Fruit fly (Drosophila melanogaster) whole organism, wandering third instar larva: ENCODE results near the gene CG15731.

Experiments used
- Abd-B ChIP-seq: fragments of >200 bp; optimal IDR thresholded peaks from 2 replicates; lab custom pipeline; 2017; ENCODE audit warnings: missing biosample characterization, missing genetic modification characterization
- CG32264 ChIP-seq: fragments of 200-800 bp; sonication (Bioruptor generic); optimal IDR thresholded peaks from 2 replicates; lab custom pipeline; 2016; ENCODE audit warnings: missing biosample characterization, missing genetic modification characterization
- CrebA ChIP-seq: fragments of 200-800 bp; sonication (Bioruptor generic); optimal IDR thresholded peaks from 2 replicates; lab custom pipeline; 2016; ENCODE audit warnings: missing biosample characterization, mild to moderate bottlenecking, missing genetic modification characterization, borderline replicate concordance
- Dfd ChIP-seq: fragments of >200 bp; optimal IDR thresholded peaks from 2 replicates; lab custom pipeline; 2017; ENCODE audit warnings: missing biosample characterization, missing genetic modification characterization
- Dif ChIP-seq: fragments of 200-275, 200-300 bp; sonication (Bioruptor generic); optimal IDR thresholded peaks from 2 replicates; lab custom pipeline; 2018; ENCODE audit warnings: missing biosample characterization, missing genetic modification characterization; ENCODE audit not compliant: partially characterized antibody
- GATAd ChIP-seq: sonication (Bioruptor generic); optimal IDR thresholded peaks from 2 replicates; lab custom pipeline; 2016; ENCODE audit warnings: missing biosample characterization, missing genetic modification characterization
- HLH106 ChIP-seq: fragments of 200-800 bp; optimal IDR thresholded peaks from 3 replicates; lab custom pipeline; 2019; ENCODE audit warnings: missing biosample characterization, mild to moderate bottlenecking, missing genetic modification characterization, moderate library complexity
- Hnf4 ChIP-seq: fragments of 200-800 bp; sonication (Bioruptor generic); optimal IDR thresholded peaks from 2 replicates; lab custom pipeline; 2016; ENCODE audit warnings: missing biosample characterization, mild to moderate bottlenecking, missing genetic modification characterization
- Hr83 ChIP-seq: fragments of 200-300 bp; sonication (Bioruptor generic); optimal IDR thresholded peaks from 2 replicates; lab custom pipeline; 2016; ENCODE audit warnings: missing biosample characterization, mild to moderate bottlenecking, missing genetic modification characterization, moderate library complexity; ENCODE audit not compliant: poor library complexity, severe bottlenecking
- Mio ChIP-seq: sonication (Bioruptor generic); optimal IDR thresholded peaks from 2 replicates; lab custom pipeline; 2016; ENCODE audit warnings: missing biosample characterization, missing genetic modification characterization
- Myc ChIP-seq: fragments of >200 bp; optimal IDR thresholded peaks from 2 replicates; lab custom pipeline; 2017
- N ChIP-seq: fragments of >200 bp; optimal IDR thresholded peaks from 2 replicates; lab custom pipeline; 2018; ENCODE audit warnings: missing biosample characterization, missing external identifiers, missing genetic modification characterization
- OdsH ChIP-seq: fragments of 200-800 bp; sonication (Bioruptor generic); optimal IDR thresholded peaks from 2 replicates; lab custom pipeline; 2016; ENCODE audit warnings: missing biosample characterization, mild to moderate bottlenecking, missing genetic modification characterization
- Rel ChIP-seq, 2 experiments: fragments of 200-800 bp; sonication (Bioruptor generic) in 1 of 2; optimal IDR thresholded peaks; 2 replicates in 1 of 2; 3 replicates in 1 of 2; lab custom pipeline; 2016 to 2019; ENCODE audit warnings: mild to moderate bottlenecking in 2 of 2, missing biosample characterization in 2 of 2, missing genetic modification characterization in 2 of 2, moderate library complexity in 1 of 2
- Vsx2 ChIP-seq: fragments of 200-300, 225-300 bp; sonication (Bioruptor generic); optimal IDR thresholded peaks from 2 replicates; lab custom pipeline; 2018; ENCODE audit warnings: missing biosample characterization, missing genetic modification characterization; ENCODE audit not compliant: partially characterized antibody
- br ChIP-seq: fragments of 200-800 bp; sonication (Bioruptor generic); optimal IDR thresholded peaks from 2 replicates; lab custom pipeline; 2016; ENCODE audit warnings: missing biosample characterization, missing genetic modification characterization
- brk ChIP-seq: fragments of 200-800 bp; sonication (Bioruptor generic); optimal IDR thresholded peaks from 2 replicates; lab custom pipeline; 2016; ENCODE audit warnings: missing biosample characterization, mild to moderate bottlenecking, missing genetic modification characterization
- dsf ChIP-seq: sonication (Bioruptor generic); optimal IDR thresholded peaks from 2 replicates; lab custom pipeline; 2016; ENCODE audit warnings: missing biosample characterization, missing genetic modification characterization, borderline replicate concordance
- ey ChIP-seq: fragments of 200-800 bp; sonication (Bioruptor generic); optimal IDR thresholded peaks from 2 replicates; lab custom pipeline; 2016; ENCODE audit warnings: missing biosample characterization, missing genetic modification characterization
- fru ChIP-seq: fragments of 200-800 bp; sonication (Bioruptor generic); optimal IDR thresholded peaks from 3 replicates; lab custom pipeline; 2016; ENCODE audit warnings: missing biosample characterization, mild to moderate bottlenecking, missing genetic modification characterization
- h ChIP-seq: fragments of 200-800 bp; sonication (Bioruptor generic); optimal IDR thresholded peaks from 3 replicates; lab custom pipeline; 2016; ENCODE audit warnings: missing biosample characterization, mild to moderate bottlenecking, missing genetic modification characterization
- jim ChIP-seq: fragments of 175-275, 200-325 bp; sonication (Bioruptor generic); optimal IDR thresholded peaks from 2 replicates; lab custom pipeline; 2016; ENCODE audit warnings: missing biosample characterization, mild to moderate bottlenecking, missing genetic modification characterization
- lola ChIP-seq: fragments of >200 bp; optimal IDR thresholded peaks from 2 replicates; lab custom pipeline; 2017; ENCODE audit warnings: missing biosample characterization, missing genetic modification characterization
- psq ChIP-seq: fragments of 200-800 bp; sonication (Bioruptor generic); optimal IDR thresholded peaks from 3 replicates; lab custom pipeline; 2017; ENCODE audit warnings: missing biosample characterization, mild to moderate bottlenecking, missing genetic modification characterization, moderate library complexity
- sage ChIP-seq: fragments of 200-800 bp; sonication (Bioruptor generic); optimal IDR thresholded peaks from 2 replicates; lab custom pipeline; 2016; ENCODE audit warnings: missing biosample characterization, mild to moderate bottlenecking, missing genetic modification characterization
- tai ChIP-seq: sonication (Bioruptor generic); optimal IDR thresholded peaks from 2 replicates; lab custom pipeline; 2016; ENCODE audit warnings: missing biosample characterization, missing genetic modification characterization
- usp ChIP-seq: fragments of >200 bp; optimal IDR thresholded peaks from 2 replicates; lab custom pipeline; 2017; ENCODE audit warnings: missing biosample characterization, missing genetic modification characterization
- woc ChIP-seq: sonication (Bioruptor generic); optimal IDR thresholded peaks from 2 replicates; lab custom pipeline; 2016; ENCODE audit warnings: missing biosample characterization, mild to moderate bottlenecking, missing genetic modification characterization

The CG15731 gene

dm6 chrX:12489991-12490390 lies 32.4 kb upstream of the CG15731 start, which contains the start of gene Lsp1alpha:
Gene Lsp1alpha (plus strand): TSS chrX:12490291.
- TF ChIP-seq jim (GFP tag; lab: Kevin White, UChicago): no peak
- TF ChIP-seq woc: no peak
- TF ChIP-seq GATAd (GFP tag; lab: Kevin White, UChicago): no peak
- no peak for TF ChIP-seq Abd-B (GFP tag; lab: Kevin White, UChicago)
- TF ChIP-seq Hr83: no peak
- TF ChIP-seq brk: no peak
- TF ChIP-seq Vsx2 (GFP tag; lab: Kevin White, UChicago): no peak
- TF ChIP-seq Dif (GFP tag; lab: Kevin White, UChicago): no peak
- TF ChIP-seq Hnf4 (GFP tag; lab: Kevin White, UChicago): no peak
- TF ChIP-seq Mio (GFP tag; lab: Kevin White, UChicago): no peak
- no peak for TF ChIP-seq CrebA (GFP tag; lab: Kevin White, UChicago)
- TF ChIP-seq HLH106 (tag; lab: Kevin White, UChicago): no peak
- TF ChIP-seq fru (GFP tag; lab: Kevin White, UChicago): no peak
- TF ChIP-seq CG32264 (GFP tag; lab: Kevin White, UChicago): no peak
- TF ChIP-seq usp (GFP tag; lab: Kevin White, UChicago): no peak
- no peak for TF ChIP-seq Rel (GFP tag; optimal IDR thresholded peaks at IDR 0.05; lab: Kevin White, UChicago)
- TF ChIP-seq Rel (tag; optimal IDR thresholded peaks at IDR 0.05; lab: Kevin White, UChicago): no peak
- no peak for TF ChIP-seq ey (GFP tag; lab: Kevin White, UChicago)
- no peak for TF ChIP-seq br (GFP tag; lab: Kevin White, UChicago)

- TF ChIP-seq jim (GFP tag; lab: Kevin White, UChicago) (no peak), CG32264 (GFP tag; lab: Kevin White, UChicago) (no peak), Mio (GFP tag; lab: Kevin White, UChicago) (no peak), dsf (GFP tag; lab: Kevin White, UChicago) (no peak), Hnf4 (GFP tag; lab: Kevin White, UChicago) (no peak), Dfd (GFP tag; lab: Kevin White, UChicago) (no peak), usp (GFP tag; lab: Kevin White, UChicago) (no peak)
- TF ChIP-seq, all 38 proteins: peak for 0
Observed at dm6 chrX:12487485-12487884, 29.9 kb upstream of the CG15731 start.

- TF ChIP-seq Dif (GFP tag; lab: Kevin White, UChicago) (no peak), h (GFP tag; lab: Kevin White, UChicago) (no peak), usp (GFP tag; lab: Kevin White, UChicago) (no peak), Rel (GFP tag; optimal IDR thresholded peaks at IDR 0.05; lab: Kevin White, UChicago) (no peak), Rel (tag; optimal IDR thresholded peaks at IDR 0.05; lab: Kevin White, UChicago) (no peak), OdsH (GFP tag; lab: Kevin White, UChicago) (no peak), dsf (GFP tag; lab: Kevin White, UChicago) (no peak), fru (GFP tag; lab: Kevin White, UChicago) (no peak), Myc (lab: Kevin White, UChicago) (no peak), jim (GFP tag; lab: Kevin White, UChicago) (no peak), psq (no peak), lola (GFP tag; lab: Kevin White, UChicago) (no peak), tai (GFP tag; lab: Kevin White, UChicago) (no peak), HLH106 (tag; lab: Kevin White, UChicago) (no peak), CrebA (GFP tag; lab: Kevin White, UChicago) (no peak), sage (no peak), N (GFP tag; lab: Kevin White, UChicago) (no peak), Mio (GFP tag; lab: Kevin White, UChicago) (no peak), GATAd (GFP tag; lab: Kevin White, UChicago) (no peak), Dfd (GFP tag; lab: Kevin White, UChicago) (no peak)
Observed at dm6 chrX:12486294-12487020, 28.9 kb upstream of the CG15731 start, which contains the start of gene Cpr11A. Gene Cpr11A (plus strand): TSS chrX:12486970.

dm6 chrX:12480282-12480681 lies 22.7 kb upstream of the CG15731 start:
- peak; percentile 25 for TF ChIP-seq Myc (lab: Kevin White, UChicago)
- TF ChIP-seq Rel (GFP tag; optimal IDR thresholded peaks at IDR 0.05; lab: Kevin White, UChicago): no peak
- TF ChIP-seq Rel (tag; optimal IDR thresholded peaks at IDR 0.05; lab: Kevin White, UChicago): no peak
- TF ChIP-seq h (GFP tag; lab: Kevin White, UChicago): peak; percentile 63
- TF ChIP-seq fru (GFP tag; lab: Kevin White, UChicago): no peak
